Fruit fly (Drosophila melanogaster) whole organism, prepupa: ENCODE results near the gene brat.
A peak's percentile ranks its signal among the peaks of the same experiment; 100 is the strongest.

Experiments
- CG10631 ChIP-seq: fragments of 200-800 bp; sonication (Bioruptor generic); optimal IDR thresholded peaks from 2 replicates; lab custom pipeline; 2016; ENCODE audit warnings: missing biosample characterization, missing genetic modification characterization
- CG10669 ChIP-seq: fragments of 200-800 bp; sonication (Bioruptor generic); optimal IDR thresholded peaks from 3 replicates; lab custom pipeline; 2018; ENCODE audit warnings: missing biosample characterization, mild to moderate bottlenecking, missing genetic modification characterization, moderate library complexity
- CG11294 ChIP-seq: fragments of 200-800 bp; sonication (Bioruptor generic); IDR thresholded peaks from 2 replicates; pipeline ENCODE4 v1.3.6; 2022; ENCODE audit warnings: missing biosample characterization, missing genetic modification characterization
- CG11902 ChIP-seq: fragments of 200-800 bp; sonication (Bioruptor generic); optimal IDR thresholded peaks from 3 replicates; lab custom pipeline; 2016; ENCODE audit warnings: missing biosample characterization, missing genetic modification characterization
- CG15336 ChIP-seq: fragments of 200-800 bp; sonication (Bioruptor generic); IDR thresholded peaks from 2 replicates; pipeline ENCODE4 v1.3.6; 2022; ENCODE audit warnings: missing biosample characterization, missing genetic modification characterization
- CG1621 ChIP-seq: fragments of 200-800 bp; sonication (Bioruptor generic); optimal IDR thresholded peaks from 3 replicates; lab custom pipeline; 2018; ENCODE audit warnings: missing biosample characterization, mild to moderate bottlenecking, missing genetic modification characterization
- CG16779 ChIP-seq: fragments of 200-800 bp; sonication (Bioruptor generic); optimal IDR thresholded peaks from 3 replicates; lab custom pipeline; 2017; ENCODE audit warnings: missing biosample characterization, mild to moderate bottlenecking, missing genetic modification characterization
- CG3032 ChIP-seq: fragments of 200-800 bp; optimal IDR thresholded peaks from 2 replicates; lab custom pipeline; 2019; ENCODE audit warnings: missing biosample characterization, mild to moderate bottlenecking, missing genetic modification characterization, moderate library complexity
- CG31627 ChIP-seq: fragments of 200-800 bp; sonication (Bioruptor generic); optimal IDR thresholded peaks from 3 replicates; lab custom pipeline; 2016; ENCODE audit warnings: missing biosample characterization, missing genetic modification characterization
- CG32006 ChIP-seq: fragments of 200-800 bp; sonication (Bioruptor generic); optimal IDR thresholded peaks from 3 replicates; lab custom pipeline; 2017; ENCODE audit warnings: missing biosample characterization, mild to moderate bottlenecking, missing genetic modification characterization
- CG34406 ChIP-seq: fragments of 200-800 bp; sonication (Bioruptor generic); optimal IDR thresholded peaks from 3 replicates; lab custom pipeline; 2016; ENCODE audit warnings: missing biosample characterization, missing genetic modification characterization
- CG3919 ChIP-seq: fragments of 200-800 bp; sonication (Bioruptor generic); optimal IDR thresholded peaks from 3 replicates; lab custom pipeline; 2016; ENCODE audit warnings: missing biosample characterization, missing genetic modification characterization
- CG4318 ChIP-seq: fragments of 200-800 bp; sonication (Bioruptor generic); optimal IDR thresholded peaks from 3 replicates; lab custom pipeline; 2017; ENCODE audit warnings: missing biosample characterization, mild to moderate bottlenecking, missing genetic modification characterization
- CG6163 ChIP-seq: fragments of 200-800 bp; sonication (Bioruptor generic); IDR thresholded peaks from 3 replicates; pipeline ENCODE4 v1.3.6; 2022; ENCODE audit warnings: missing biosample characterization, missing genetic modification characterization
- CG6792 ChIP-seq: fragments of 200-800 bp; sonication (Bioruptor generic); optimal IDR thresholded peaks from 3 replicates; lab custom pipeline; 2016; ENCODE audit warnings: missing biosample characterization, missing genetic modification characterization
- CG6854 ChIP-seq: fragments of 200-800 bp; sonication (Bioruptor generic); optimal IDR thresholded peaks from 2 replicates; lab custom pipeline; 2017; ENCODE audit warnings: missing biosample characterization, mild to moderate bottlenecking, missing genetic modification characterization
- CG7368 ChIP-seq: fragments of 200-800 bp; sonication (Bioruptor generic); optimal IDR thresholded peaks from 3 replicates; lab custom pipeline; 2016; ENCODE audit warnings: missing biosample characterization, missing genetic modification characterization
- CG8319 ChIP-seq: fragments of 200-800 bp; sonication (Bioruptor generic); optimal IDR thresholded peaks from 3 replicates; lab custom pipeline; 2016; ENCODE audit warnings: missing biosample characterization, missing genetic modification characterization
- CG8632 ChIP-seq: fragments of 200-800 bp; sonication (Bioruptor generic); optimal IDR thresholded peaks from 3 replicates; lab custom pipeline; 2016; ENCODE audit warnings: missing biosample characterization, missing genetic modification characterization
- CG9139 ChIP-seq: fragments of 200-800 bp; sonication (Bioruptor generic); optimal IDR thresholded peaks from 3 replicates; lab custom pipeline; 2017; ENCODE audit warnings: missing biosample characterization, mild to moderate bottlenecking, missing genetic modification characterization
- Eip78C ChIP-seq: fragments of 200-800 bp; sonication (Bioruptor generic); peaks from one replicate; lab custom pipeline; 2016; ENCODE audit warnings: missing biosample characterization, missing genetic modification characterization
- Eip93F ChIP-seq: fragments of 200-800 bp; sonication (Bioruptor generic); optimal IDR thresholded peaks from 2 replicates; lab custom pipeline; 2016; ENCODE audit warnings: missing biosample characterization, mild to moderate bottlenecking, missing genetic modification characterization
- Ets21C ChIP-seq: fragments of 200-800 bp; sonication (Bioruptor generic); optimal IDR thresholded peaks from 3 replicates; lab custom pipeline; 2016; ENCODE audit warnings: missing biosample characterization, missing genetic modification characterization
- Ets96B ChIP-seq: fragments of 200-800 bp; optimal IDR thresholded peaks from 2 replicates; lab custom pipeline; 2019; ENCODE audit warnings: missing biosample characterization, mild to moderate bottlenecking, missing genetic modification characterization, moderate library complexity
- Gug ChIP-seq: fragments of 200-800 bp; sonication (Bioruptor generic); IDR thresholded peaks from 2 replicates; pipeline ENCODE4 v1.3.6; 2022; ENCODE audit warnings: missing biosample characterization, missing genetic modification characterization
- Hr38 ChIP-seq: sonication (Bioruptor generic); optimal IDR thresholded peaks from 2 replicates; lab custom pipeline; 2016; ENCODE audit warnings: missing biosample characterization, missing genetic modification characterization
- Hr39 ChIP-seq: fragments of 200-800 bp; sonication (Bioruptor generic); optimal IDR thresholded peaks from 2 replicates; lab custom pipeline; 2016; ENCODE audit warnings: missing biosample characterization, missing genetic modification characterization
- Hr4 ChIP-seq: fragments of 200-800 bp; sonication (Bioruptor generic); optimal IDR thresholded peaks from 3 replicates; lab custom pipeline; 2016; ENCODE audit warnings: missing biosample characterization, missing genetic modification characterization
- Met ChIP-seq: fragments of 200-800 bp; sonication (Bioruptor generic); optimal IDR thresholded peaks from 3 replicates; lab custom pipeline; 2016; ENCODE audit warnings: missing biosample characterization, missing genetic modification characterization
- Smox ChIP-seq: fragments of 200-800 bp; sonication (Bioruptor generic); optimal IDR thresholded peaks from 3 replicates; lab custom pipeline; 2016; ENCODE audit warnings: missing biosample characterization, missing genetic modification characterization
- Sox102F ChIP-seq: fragments of 200-800 bp; sonication (Bioruptor generic); optimal IDR thresholded peaks from 2 replicates; lab custom pipeline; 2016; ENCODE audit warnings: missing biosample characterization, mild to moderate bottlenecking, missing genetic modification characterization
- Sox14 ChIP-seq: fragments of 200-800 bp; sonication (Bioruptor generic); optimal IDR thresholded peaks from 3 replicates; lab custom pipeline; 2016; ENCODE audit warnings: missing biosample characterization, missing genetic modification characterization
- Sox15 ChIP-seq: fragments of 200-800 bp; sonication (Bioruptor generic); optimal IDR thresholded peaks from 3 replicates; lab custom pipeline; 2016; ENCODE audit warnings: missing biosample characterization, missing genetic modification characterization
- achi ChIP-seq: fragments of 200-800 bp; sonication (Bioruptor generic); optimal IDR thresholded peaks from 3 replicates; lab custom pipeline; 2016; ENCODE audit warnings: missing biosample characterization, missing genetic modification characterization
- acj6 ChIP-seq: fragments of 200-800 bp; sonication (Bioruptor generic); optimal IDR thresholded peaks from 3 replicates; lab custom pipeline; 2016; ENCODE audit warnings: missing biosample characterization, missing genetic modification characterization
- cyc ChIP-seq: fragments of 200-800 bp; sonication (Bioruptor generic); optimal IDR thresholded peaks from 3 replicates; lab custom pipeline; 2016; ENCODE audit warnings: missing biosample characterization, missing genetic modification characterization
- dac ChIP-seq: fragments of 200-800 bp; sonication (Bioruptor generic); optimal IDR thresholded peaks from 2 replicates; lab custom pipeline; 2017; ENCODE audit warnings: missing biosample characterization, mild to moderate bottlenecking, missing genetic modification characterization
- dsx ChIP-seq: fragments of 200-800 bp; optimal IDR thresholded peaks from 3 replicates; lab custom pipeline; 2019; ENCODE audit warnings: missing biosample characterization, mild to moderate bottlenecking, missing genetic modification characterization, moderate library complexity; ENCODE audit not compliant: poor library complexity, severe bottlenecking
- eg ChIP-seq: fragments of 200-800 bp; sonication (Bioruptor generic); IDR thresholded peaks from 3 replicates; pipeline ENCODE4 v1.3.6; 2022; ENCODE audit warnings: missing biosample characterization, missing genetic modification characterization
- esn ChIP-seq: fragments of 200-800 bp; sonication (Bioruptor generic); optimal IDR thresholded peaks from 2 replicates; lab custom pipeline; 2016; ENCODE audit warnings: missing biosample characterization, mild to moderate bottlenecking, missing genetic modification characterization, moderate library complexity
- fd59A ChIP-seq: fragments of 200-800 bp; sonication (Bioruptor generic); optimal IDR thresholded peaks from 2 replicates; lab custom pipeline; 2017; ENCODE audit warnings: missing biosample characterization, mild to moderate bottlenecking, missing genetic modification characterization, missing genetic modification reagents
- fd85E ChIP-seq: fragments of 200-800 bp; sonication (Bioruptor generic); optimal IDR thresholded peaks from 3 replicates; lab custom pipeline; 2016; ENCODE audit warnings: missing biosample characterization, missing genetic modification characterization
- fkh ChIP-seq: fragments of 200-800 bp; sonication (Bioruptor generic); optimal IDR thresholded peaks from 3 replicates; lab custom pipeline; 2017; ENCODE audit warnings: missing biosample characterization, mild to moderate bottlenecking, missing genetic modification characterization, moderate library complexity
- lz ChIP-seq: fragments of 200-800 bp; sonication (Bioruptor generic); optimal IDR thresholded peaks from 3 replicates; lab custom pipeline; 2016; ENCODE audit warnings: missing biosample characterization, missing genetic modification characterization
- net ChIP-seq: fragments of 200-800 bp; sonication (Bioruptor generic); optimal IDR thresholded peaks from 3 replicates; lab custom pipeline; 2016; ENCODE audit warnings: missing biosample characterization, missing genetic modification characterization
- pdm3 ChIP-seq: fragments of 200-800 bp; sonication (Bioruptor generic); optimal IDR thresholded peaks from 3 replicates; lab custom pipeline; 2016; ENCODE audit warnings: missing biosample characterization, missing genetic modification characterization
- salr ChIP-seq, 2 experiments: fragments of 200-800 bp; sonication (Bioruptor generic); optimal IDR thresholded peaks; 3 replicates each; lab custom pipeline; 2016 to 2018; ENCODE audit warnings: missing biosample characterization in 2 of 2, missing genetic modification characterization in 2 of 2, mild to moderate bottlenecking in 1 of 2
- ss ChIP-seq, 2 experiments: fragments of 200-800 bp; sonication (Bioruptor generic); optimal IDR thresholded peaks; 2 replicates in 1 of 2; 3 replicates in 1 of 2; lab custom pipeline; 2017 to 2018; ENCODE audit warnings: mild to moderate bottlenecking in 2 of 2, missing biosample characterization in 2 of 2, missing genetic modification characterization in 2 of 2, moderate library complexity in 1 of 2
- svp ChIP-seq: fragments of 200-800 bp; sonication (Bioruptor generic); peaks from one replicate; lab custom pipeline; 2016; ENCODE audit warnings: missing biosample characterization, missing genetic modification characterization
- vri ChIP-seq: fragments of 200-800 bp; sonication (Bioruptor generic); optimal IDR thresholded peaks from 3 replicates; lab custom pipeline; 2016; ENCODE audit warnings: missing biosample characterization, mild to moderate bottlenecking, missing genetic modification characterization

The brat gene

DNA sequence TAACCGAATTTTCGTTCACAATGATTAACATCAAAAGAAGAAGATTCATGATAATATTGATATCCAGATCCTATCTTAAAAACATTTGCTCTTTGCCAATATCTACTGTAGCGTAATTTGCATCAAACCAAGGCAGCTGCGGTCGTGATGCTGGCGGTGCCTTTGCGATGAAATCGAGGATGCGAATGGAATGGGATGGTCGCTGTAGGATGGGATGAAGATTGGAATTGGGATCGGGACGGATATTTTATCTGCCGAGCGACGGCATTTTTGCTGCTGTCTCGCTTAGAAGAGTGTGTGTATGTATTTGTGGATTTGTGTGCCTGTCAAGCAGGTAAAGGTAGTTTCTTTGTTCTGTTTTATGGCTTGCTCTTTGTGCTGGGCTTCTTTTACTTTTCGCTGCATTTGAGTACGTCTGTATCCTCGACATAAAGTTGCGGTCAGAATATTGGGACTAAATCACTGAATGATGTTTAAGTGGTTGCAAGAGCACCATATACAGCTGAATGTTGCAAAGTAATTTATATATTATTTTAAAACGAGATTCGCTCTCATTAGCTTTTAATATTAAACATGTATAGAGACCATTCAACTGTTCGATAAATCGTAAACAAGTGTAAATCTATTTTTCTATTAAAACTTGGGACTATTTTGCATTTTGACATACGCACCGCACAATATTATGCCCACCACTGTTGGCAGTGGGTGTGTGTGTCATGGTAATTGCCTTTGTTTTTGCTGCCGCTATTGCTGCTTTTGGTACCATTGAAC, 28.9 kb downstream of the brat start:
- TF ChIP-seq achi (GFP tag; lab: Kevin White, UChicago), result peak; percentile 73
- peak; percentile 94 for TF ChIP-seq Eip78C
- peak; percentile 66 for TF ChIP-seq Sox15 (GFP tag; lab: Kevin White, UChicago)
- peak; percentile 65 for TF ChIP-seq vri (GFP tag; lab: Kevin White, UChicago)
- peak; percentile 69 for TF ChIP-seq CG8319 (GFP tag; lab: Kevin White, UChicago)
- peak in 1 of 2 experiments; percentile 28 for TF ChIP-seq salr (GFP tag; optimal IDR thresholded peaks at IDR 0.05; lab: Kevin White, UChicago)
- TF ChIP-seq CG3032 (tag; lab: Kevin White, UChicago), result peak; percentile 60
- TF ChIP-seq CG15336 (GFP tag; lab: Robert Waterston, UW), result peak; percentile 51; the same call in 1 of the 2 replicates
- TF ChIP-seq CG8632 (GFP tag; lab: Kevin White, UChicago), result peak; percentile 56
- TF ChIP-seq CG10669 (GFP tag; lab: Kevin White, UChicago), result peak; percentile 46
- peak; percentile 34 for TF ChIP-seq Sox14 (GFP tag; lab: Kevin White, UChicago)
- TF ChIP-seq CG7368, result peak; percentile 33
- TF ChIP-seq fkh (GFP tag; lab: Kevin White, UChicago), result no peak
- no peak for TF ChIP-seq CG16779 (tag; lab: Kevin White, UChicago)
- peak; percentile 28 for TF ChIP-seq fd59A (GFP tag; lab: Kevin White, UChicago)
- TF ChIP-seq net, result no peak
- peak; percentile 5; the same call in 1 of the 3 replicates for TF ChIP-seq CG6163 (GFP tag; lab: Robert Waterston, UW)
- peak; percentile 67 for TF ChIP-seq Sox102F (GFP tag; lab: Kevin White, UChicago)
- peak; percentile 4 for TF ChIP-seq dsx (GFP tag; lab: Kevin White, UChicago)
- no peak for TF ChIP-seq CG9139
- TF ChIP-seq CG32006 (GFP tag; lab: Kevin White, UChicago), result peak; percentile 62
- TF ChIP-seq CG3919 (GFP tag; lab: Kevin White, UChicago), result peak; percentile 54
- TF ChIP-seq CG6854 (GFP tag; lab: Kevin White, UChicago), result peak; percentile 5
- no peak for TF ChIP-seq Hr38
- peak; percentile 18 for TF ChIP-seq Ets96B (tag; lab: Kevin White, UChicago)
- peak; percentile 75 for TF ChIP-seq acj6 (GFP tag; lab: Kevin White, UChicago)
- peak; percentile 79 for TF ChIP-seq Smox (GFP tag; lab: Kevin White, UChicago)
- TF ChIP-seq eg (GFP tag; lab: Robert Waterston, UW), result peak; percentile 28; the same call in 1 of the 3 replicates
- peak; percentile 56 for TF ChIP-seq CG11902
- TF ChIP-seq CG34406, result peak; percentile 77
- peak; percentile 18 for TF ChIP-seq CG4318 (GFP tag; lab: Kevin White, UChicago)
- peak; percentile 14 for TF ChIP-seq Hr4 (GFP tag; lab: Kevin White, UChicago)
- peak; percentile 74 for TF ChIP-seq Eip93F (GFP tag; lab: Kevin White, UChicago)
- no peak for TF ChIP-seq CG1621 (tag; lab: Kevin White, UChicago)
- peak; percentile 54 for TF ChIP-seq CG10631 (GFP tag; lab: Kevin White, UChicago)
- peak; percentile 31 for TF ChIP-seq Ets21C (GFP tag; lab: Kevin White, UChicago)
- TF ChIP-seq cyc (GFP tag; lab: Kevin White, UChicago), result peak; percentile 64
- peak in 1 of 2 experiments; percentile 1 for TF ChIP-seq ss (GFP tag; optimal IDR thresholded peaks at IDR 0.05; lab: Kevin White, UChicago)
- peak; percentile 88 for TF ChIP-seq svp (GFP tag; lab: Kevin White, UChicago)
- peak; percentile 81 for TF ChIP-seq esn
- no peak for TF ChIP-seq Gug
- peak; percentile 64 for TF ChIP-seq Hr39 (GFP tag; lab: Kevin White, UChicago)
- peak; percentile 28; the same call in 1 of the 2 replicates for TF ChIP-seq CG11294 (GFP tag; lab: Robert Waterston, UW)
- no peak for TF ChIP-seq dac (GFP tag; lab: Kevin White, UChicago)
- peak; percentile 65 for TF ChIP-seq CG6792 (GFP tag; lab: Kevin White, UChicago)
- peak; percentile 62 for TF ChIP-seq pdm3 (GFP tag; lab: Kevin White, UChicago)
- TF ChIP-seq lz (GFP tag; lab: Kevin White, UChicago), result peak; percentile 73
- no peak for TF ChIP-seq fd85E
- peak; percentile 82 for TF ChIP-seq Met (GFP tag; lab: Kevin White, UChicago)
- TF ChIP-seq CG31627 (GFP tag; lab: Kevin White, UChicago), result peak; percentile 61
